Fruit fly (Drosophila melanogaster) whole organism: ENCODE results near the gene CG1924.

Source experiments
- CG8478 ChIP-seq: fragments of >200 bp; optimal IDR thresholded peaks from 2 replicates; lab custom pipeline; 2018; ENCODE audit warnings: inconsistent platforms
- Dll ChIP-seq: fragments of >200 bp; optimal IDR thresholded peaks from 2 replicates; lab custom pipeline; 2017
- EcR ChIP-seq, 2 experiments: fragments of >200 bp; optimal IDR thresholded peaks; 2 replicates each; lab custom pipeline; 2017; ENCODE audit warnings: missing biosample characterization in 2 of 2, missing genetic modification characterization in 2 of 2, missing genetic modification reagents in 2 of 2
- pan ChIP-seq: fragments of >200 bp; optimal IDR thresholded peaks from 2 replicates; lab custom pipeline; 2017
- psq ChIP-seq: fragments of >200 bp; optimal IDR thresholded peaks from 2 replicates; lab custom pipeline; 2017
- usp ChIP-seq: fragments of >200 bp; optimal IDR thresholded peaks from 2 replicates; lab custom pipeline; 2017; ENCODE audit warnings: missing biosample characterization, missing genetic modification characterization, mixed read lengths

CG1924 gene

DNA sequence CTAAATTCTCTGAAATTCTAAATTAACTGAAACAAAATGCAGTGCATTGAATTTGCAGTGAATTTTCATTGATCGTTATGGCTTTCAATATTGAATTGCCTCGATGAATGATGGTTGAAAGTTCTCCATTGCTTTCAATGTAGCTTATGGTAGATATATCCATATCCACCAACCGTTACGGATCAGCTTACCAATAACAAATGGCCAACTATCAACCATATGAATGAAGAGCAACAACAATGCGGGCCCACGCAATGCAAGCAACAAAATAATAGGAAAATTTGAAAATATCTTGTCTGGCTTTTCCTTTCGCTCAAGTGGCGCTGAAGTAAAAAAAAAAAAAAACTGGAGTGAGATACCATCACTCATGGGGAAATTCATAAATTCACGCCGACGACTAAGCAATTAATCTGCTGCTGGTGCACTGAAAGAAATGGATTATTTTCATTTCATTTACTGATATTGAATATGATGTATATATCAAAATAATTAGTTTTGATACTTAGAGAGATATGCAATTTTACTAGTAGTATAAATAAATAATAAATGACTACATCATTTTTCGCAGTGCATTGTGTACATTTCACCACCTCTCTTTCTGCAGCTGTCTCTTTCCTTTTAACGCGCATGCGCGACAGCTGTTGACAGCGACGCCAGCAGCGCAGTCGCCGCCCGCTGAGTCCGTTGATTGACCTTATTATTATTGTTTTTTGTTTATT lies 23.6 kb upstream of the CG1924 start:
- TF ChIP-seq EcR (GFP tag; optimal IDR thresholded peaks at IDR 0.05; lab: Kevin White, UChicago) (no peak), psq (no peak), pan (lab: Kevin White, UChicago) (no peak), usp (GFP tag; lab: Kevin White, UChicago) (no peak), CG8478 (lab: Kevin White, UChicago) (no peak), Dll (lab: Kevin White, UChicago) (no peak)

DNA sequence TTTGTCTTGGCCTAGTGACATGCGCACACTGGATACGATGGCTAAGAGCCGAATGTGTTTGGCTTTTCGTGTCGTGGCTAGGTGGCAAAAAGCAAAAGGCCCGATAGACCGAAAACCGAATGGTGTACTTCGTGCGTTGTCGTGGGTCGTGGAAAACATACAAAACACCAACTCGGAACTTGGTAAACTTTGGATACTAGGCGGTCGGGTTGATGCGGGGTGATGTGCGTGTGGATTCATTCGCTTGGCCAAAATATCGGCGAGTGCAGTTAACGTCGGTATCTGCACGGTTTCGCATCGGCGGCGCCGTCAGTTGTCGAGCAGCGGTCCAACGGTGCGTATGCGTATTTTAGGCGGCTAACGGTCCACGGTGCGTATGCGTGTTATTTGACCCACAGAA lies 50.4 kb downstream of the CG1924 start:
- TF ChIP-seq usp (GFP tag; lab: Kevin White, UChicago) (no peak), CG8478 (lab: Kevin White, UChicago) (no peak), psq (no peak), EcR (GFP tag; optimal IDR thresholded peaks at IDR 0.05; lab: Kevin White, UChicago) (no peak), Dll (lab: Kevin White, UChicago) (no peak), pan (lab: Kevin White, UChicago) (no peak)
